Fruit fly (Drosophila melanogaster): ENCODE measurements around the gene CG1503.

CG1503 gene

dm6 chrX:21054963-21055480 lies 51.1 kb downstream of the CG1503 start (continued):
- TF ChIP-seq ken (GFP tag; IDR thresholded peaks at IDR 0.05): 0 out of 3 replicates have a peak, but pooled peaks have one; percentile 28
- peak; percentile 53 for TF ChIP-seq sens (GFP tag)
- no peak for TF ChIP-seq klu (GFP tag; IDR thresholded peaks at IDR 0.05)
- peak; percentile 81 for TF ChIP-seq cg (GFP tag; optimal IDR thresholded peaks at IDR 0.05)
- TF ChIP-seq Drgx (GFP tag; IDR thresholded peaks at IDR 0.05): peak; percentile 44; the same call in 1 of the 2 replicates
- no peak for TF ChIP-seq CG17186 (GFP tag; optimal IDR thresholded peaks at IDR 0.05)
- peak; percentile 16 for TF ChIP-seq HLHmδ (GFP tag; optimal IDR thresholded peaks at IDR 0.05)
- TF ChIP-seq CG15073 (GFP tag; optimal IDR thresholded peaks at IDR 0.05): peak; percentile 75
- 0 out of 3 replicates have a peak, but pooled peaks have one; percentile 13 for TF ChIP-seq gce (GFP tag; IDR thresholded peaks at IDR 0.05)
- TF ChIP-seq ssp (GFP tag; IDR thresholded peaks at IDR 0.05): no peak
- TF ChIP-seq Adf1 (GFP tag; IDR thresholded peaks at IDR 0.05): peak; percentile 31; the same call in 1 of the 2 replicates
- no peak for TF ChIP-seq CG11560 (tag; IDR thresholded peaks at IDR 0.05)
- TF ChIP-seq nom (GFP tag; optimal IDR thresholded peaks at IDR 0.05): peak; percentile 72
- peak; percentile 12; the same call in 1 of the 2 replicates for TF ChIP-seq vvl (GFP tag; IDR thresholded peaks at IDR 0.05)
- no peak for TF ChIP-seq Hsf (GFP tag; optimal IDR thresholded peaks at IDR 0.05)
- peak; percentile 93 for TF ChIP-seq crol (GFP tag; IDR thresholded peaks at IDR 0.05)
- no peak for TF ChIP-seq Lhr (GFP tag; optimal IDR thresholded peaks at IDR 0.05)
